Fruit fly (Drosophila melanogaster): ENCODE data around the gene Mau2.

The Mau2 gene

DNA sequence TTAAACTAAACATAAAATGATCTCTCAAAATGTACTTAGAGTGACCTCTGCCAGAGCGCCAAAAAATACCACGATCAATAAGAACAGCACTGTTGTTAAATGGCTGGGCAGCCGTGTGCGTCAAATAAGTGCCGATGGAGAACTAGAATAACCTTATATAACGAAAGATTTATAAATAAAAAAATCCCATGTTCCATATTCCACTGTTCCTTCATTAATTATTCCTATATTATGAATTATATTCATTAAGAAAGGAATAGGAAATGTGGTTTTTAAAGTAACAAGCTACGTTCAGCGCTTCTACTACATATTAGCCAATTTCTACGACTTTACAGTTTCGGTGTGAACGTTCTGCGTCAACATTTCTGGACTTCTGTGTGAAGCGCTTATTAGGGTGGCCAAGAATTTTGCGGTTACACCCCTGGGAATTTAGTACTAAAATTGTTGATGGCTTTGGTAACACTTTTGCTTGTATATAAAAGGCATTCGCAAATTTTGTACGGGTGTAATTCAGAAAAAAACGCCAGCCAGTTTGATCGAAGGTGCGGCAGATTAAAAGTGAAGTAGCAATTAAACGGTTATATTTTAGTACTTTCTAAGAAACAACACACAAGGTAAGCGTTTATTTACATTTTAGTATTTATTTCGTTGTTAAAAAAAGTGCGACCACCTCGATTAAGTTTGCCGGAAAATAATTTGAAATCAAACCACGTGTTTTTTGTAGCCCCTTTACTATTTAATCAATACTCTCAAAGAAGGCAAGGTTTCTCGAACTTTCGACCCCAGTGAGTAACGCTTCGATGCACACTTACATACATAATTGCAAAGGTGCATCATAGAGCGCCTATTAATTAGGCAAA, 33.4 kb downstream of the Mau2 start, which contains the start of the genes tefu and Hsc70-4 (continued):
- peak; percentile 81 for TF ChIP-seq CG9215 (GFP tag; IDR thresholded peaks at IDR 0.05)
- peak; percentile 80 for TF ChIP-seq Tbp (GFP tag; optimal IDR thresholded peaks at IDR 0.05)
- TF ChIP-seq sd (tag; optimal IDR thresholded peaks at IDR 0.05), result no peak
- TF ChIP-seq dysf (GFP tag; IDR thresholded peaks at IDR 0.05), result peak; percentile 85
- no peak for TF ChIP-seq Kr (GFP tag; optimal IDR thresholded peaks at IDR 0.05)
- TF ChIP-seq CG5953 (GFP tag; IDR thresholded peaks at IDR 0.05), result 0 out of 2 replicates have a peak, but pooled peaks have one; percentile 34
- no peak for TF ChIP-seq eyg (GFP tag; optimal IDR thresholded peaks at IDR 0.05)
- peak; percentile 38 for TF ChIP-seq CG4617 (GFP tag; optimal IDR thresholded peaks at IDR 0.05; ENCODE audit: borderline replicate concordance)
- peak; percentile 45 for TF ChIP-seq kah (GFP tag; optimal IDR thresholded peaks at IDR 0.05)
- TF ChIP-seq btn (GFP tag; optimal IDR thresholded peaks at IDR 0.05), result no peak
- peak; percentile 74 for TF ChIP-seq CG9727 (GFP tag; optimal IDR thresholded peaks at IDR 0.05)
- TF ChIP-seq CG5180 (GFP tag; optimal IDR thresholded peaks at IDR 0.05), result no peak
- peak; percentile 48 for TF ChIP-seq fu2 (GFP tag; optimal IDR thresholded peaks at IDR 0.05)
- peak; percentile 75 for TF ChIP-seq CG7928 (GFP tag; optimal IDR thresholded peaks at IDR 0.05)
- peak; percentile 91 for TF ChIP-seq hkb (optimal IDR thresholded peaks at IDR 0.05)
- peak; percentile 42 for TF ChIP-seq hkb (GFP tag; IDR thresholded peaks at IDR 0.05)
- peak; percentile 64 for TF ChIP-seq nom (GFP tag; optimal IDR thresholded peaks at IDR 0.05)
- no peak for TF ChIP-seq Asciz (GFP tag; optimal IDR thresholded peaks at IDR 0.05)
- TF ChIP-seq Ets65A (GFP tag), result peak; percentile 98
- no peak for TF ChIP-seq CG6765 (GFP tag; optimal IDR thresholded peaks at IDR 0.05)
- TF ChIP-seq CG9437 (GFP tag; optimal IDR thresholded peaks at IDR 0.05), result peak; percentile 51
- TF ChIP-seq cwo (GFP tag; optimal IDR thresholded peaks at IDR 0.05), result no peak
- TF ChIP-seq C15 (GFP tag; IDR thresholded peaks at IDR 0.05), result peak; percentile 55; the same call in 1 of the 3 replicates
- TF ChIP-seq toy (GFP tag; IDR thresholded peaks at IDR 0.05), result no peak
- peak; percentile 80 for TF ChIP-seq Meics (GFP tag; optimal IDR thresholded peaks at IDR 0.05)
- TF ChIP-seq grn (GFP tag; optimal IDR thresholded peaks at IDR 0.05), result no peak
- TF ChIP-seq ranshi (GFP tag; IDR thresholded peaks at IDR 0.05), result peak; percentile 89
- peak; percentile 85 for TF ChIP-seq bcd (GFP tag; optimal IDR thresholded peaks at IDR 0.05)
- TF ChIP-seq CG10543 (GFP tag; optimal IDR thresholded peaks at IDR 0.05), result peak; percentile 81
- no peak for TF ChIP-seq wek (GFP tag; optimal IDR thresholded peaks at IDR 0.05)
- TF ChIP-seq H2.0 (GFP tag; IDR thresholded peaks at IDR 0.05), result peak; percentile 70
- no peak for TF ChIP-seq disco-r (GFP tag; optimal IDR thresholded peaks at IDR 0.05)
- TF ChIP-seq CoRest (tag; optimal IDR thresholded peaks at IDR 0.05), result peak; percentile 91
- peak; percentile 72 for TF ChIP-seq zen (tag; optimal IDR thresholded peaks at IDR 0.05)
- peak; percentile 1 for TF ChIP-seq Spps (tag; optimal IDR thresholded peaks at IDR 0.05)
- peak; percentile 80 for TF ChIP-seq tgo (GFP tag; IDR thresholded peaks at IDR 0.05)
- TF ChIP-seq ara (GFP tag; IDR thresholded peaks at IDR 0.05), result peak; percentile 70
- TF ChIP-seq Hr78 (GFP tag; optimal IDR thresholded peaks at IDR 0.05), result peak in 1 of 2 experiments; percentile 77
- peak in 1 of 2 experiments; percentile 79 for TF ChIP-seq Dfd (GFP tag; optimal IDR thresholded peaks at IDR 0.05)
- TF ChIP-seq CG3726 (GFP tag; IDR thresholded peaks at IDR 0.05), result peak; percentile 75; the same call in 2 of the 3 replicates
- no peak for TF ChIP-seq CG10147 (GFP tag; optimal IDR thresholded peaks at IDR 0.05)
- peak; percentile 38; the same call in 1 of the 3 replicates for TF ChIP-seq CG6791 (GFP tag; IDR thresholded peaks at IDR 0.05; ENCODE audit: partially characterized antibody)
- TF ChIP-seq nerfin-2 (GFP tag; IDR thresholded peaks at IDR 0.05; ENCODE audit: partially characterized antibody), result no peak
- peak; percentile 89 for TF ChIP-seq CG11456 (GFP tag; IDR thresholded peaks at IDR 0.05)
- TF ChIP-seq CG6272 (GFP tag; IDR thresholded peaks at IDR 0.05), result peak; percentile 72; the same call in 1 of the 2 replicates
- no peak for TF ChIP-seq CG2712 (tag; optimal IDR thresholded peaks at IDR 0.05)
- TF ChIP-seq al (GFP tag; IDR thresholded peaks at IDR 0.05), result peak; percentile 82
- TF ChIP-seq CG8089 (GFP tag; optimal IDR thresholded peaks at IDR 0.05), result peak; percentile 53
- peak; percentile 70 for TF ChIP-seq NfI (GFP tag; optimal IDR thresholded peaks at IDR 0.05)

Data from whole organism, embryonic.